Worm (Caenorhabditis elegans) whole organism, L4/young adult: ENCODE measurements around the gene srx-95.

Source experiments
- W03F9.2 ChIP-seq: fragments of 150-350 bp; optimal IDR thresholded peaks from 2 replicates; lab custom pipeline; 2014; ENCODE audit warnings: missing biosample characterization, missing genetic modification characterization
- him-1 ChIP-seq: sonication (generic microtip); optimal IDR thresholded peaks from 2 replicates; lab custom pipeline; 2016; ENCODE audit warnings: missing genotype, missing genetic modification reagents, missing genetic modification characterization, missing compliant biosample characterization

DNA sequence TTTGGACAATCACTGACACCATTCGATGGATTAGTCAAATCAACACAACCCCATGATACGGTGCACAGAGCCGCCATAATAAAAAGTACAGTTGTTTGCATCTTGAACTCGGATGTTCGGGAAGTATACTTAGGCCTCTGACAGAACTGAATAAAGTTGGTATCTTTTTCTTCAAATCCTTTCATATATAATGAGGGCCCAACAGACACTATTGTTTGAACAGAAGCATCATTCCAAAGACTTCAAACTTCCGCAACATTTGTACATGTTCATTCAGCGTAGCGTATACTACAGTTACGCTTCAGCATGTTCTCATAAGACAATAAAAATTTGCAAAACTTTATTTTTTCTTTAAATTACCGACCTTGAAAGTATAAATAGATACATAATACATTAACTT lies 2.5 kb downstream of the srx-95 start, which contains the start of gene F41G3.19:
- no peak for TF ChIP-seq W03F9.2 (tag; lab: Kevin White, UChicago)
- no peak for TF ChIP-seq him-1
